Worm (Caenorhabditis elegans): Measurements from ENCODE around the gene dyf-18.

Gene dyf-18

ce11 chrIV:11801078-11801477 is at the start of gene dyf-18:
Gene dyf-18, minus strand, starts transcription at chrIV:11801178.
- TF ChIP-seq D1046.2 (GFP tag; IDR thresholded peaks at IDR 0.05), result no peak
- no peak for TF ChIP-seq nhr-10 (tag; optimal IDR thresholded peaks at IDR 0.05)
- no peak for TF ChIP-seq nhr-76 (tag; optimal IDR thresholded peaks at IDR 0.05)
- TF ChIP-seq nhr-77 (tag; optimal IDR thresholded peaks at IDR 0.05), result no peak
- TF ChIP-seq unc-62 (GFP tag; optimal IDR thresholded peaks at IDR 0.05 in 1 of 2), result no peak
- TF ChIP-seq unc-62 (tag; optimal IDR thresholded peaks at IDR 0.05), result no peak
- no peak for TF ChIP-seq mxl-3 (GFP tag; optimal IDR thresholded peaks at IDR 0.05)
- TF ChIP-seq Y5F2A.4 (GFP tag; optimal IDR thresholded peaks at IDR 0.05), result no peak
- TF ChIP-seq lin-1 (GFP tag; IDR thresholded peaks at IDR 0.05), result no peak
- TF ChIP-seq hmg-1.1 (GFP tag; IDR thresholded peaks at IDR 0.05), result no peak
- TF ChIP-seq spr-1 (tag; optimal IDR thresholded peaks at IDR 0.05), result no peak
- no peak for TF ChIP-seq zfp-2 (tag; optimal IDR thresholded peaks at IDR 0.05)
- TF ChIP-seq ama-1 (optimal IDR thresholded peaks at IDR 0.05), result no peak
- TF ChIP-seq ceh-32 (tag; optimal IDR thresholded peaks at IDR 0.05; ENCODE audit: poor library complexity), result no peak
- no peak for TF ChIP-seq nhr-42 (GFP tag; IDR thresholded peaks at IDR 0.05)
- no peak for TF ChIP-seq madf-9 (GFP tag; conservative IDR thresholded peaks at IDR 0.05)
- TF ChIP-seq egl-27 (tag; optimal IDR thresholded peaks at IDR 0.05), result no peak
- TF ChIP-seq F44E2.7 (GFP tag; IDR thresholded peaks at IDR 0.05), result no peak
- no peak for TF ChIP-seq dve-1 (tag; optimal IDR thresholded peaks at IDR 0.05; ENCODE audit: insufficient read depth)

DNA sequence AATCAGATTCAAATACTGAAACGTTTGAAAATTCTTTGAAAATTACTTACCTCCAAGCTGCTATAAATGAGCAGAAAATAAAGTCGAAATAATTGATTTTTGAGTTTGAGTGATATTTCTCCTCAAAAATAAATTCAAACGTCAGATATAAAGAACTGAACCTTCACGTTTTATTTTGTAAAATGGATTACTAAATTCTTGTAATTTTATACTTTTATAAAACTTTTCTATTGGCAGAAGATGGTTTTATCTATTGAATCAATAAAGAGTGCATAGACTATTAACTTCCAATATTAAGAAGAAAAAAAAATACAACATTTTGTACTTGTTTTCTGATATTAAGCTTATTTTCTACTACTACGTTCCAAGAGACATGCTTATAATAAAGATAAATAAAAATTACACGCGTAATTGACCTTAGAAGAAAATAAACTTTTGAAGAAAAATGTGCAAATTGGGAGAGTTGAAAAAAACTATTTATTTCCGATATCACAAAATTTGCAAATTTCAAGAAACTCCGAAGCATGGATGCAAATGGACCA is 46.9 kb upstream of the dyf-18 start, which contains the start of the genes F38H4.6 and F38H4.4:
TSS of gene F38H4.6 (minus strand) at position 101 of the 542 bp plus-strand sequence.
TSS of gene F38H4.4 (plus strand) at position 492 of the 542 bp plus-strand sequence.
- no peak for TF ChIP-seq nhr-25 (tag; optimal IDR thresholded peaks at IDR 0.05; ENCODE audit: borderline replicate concordance, insufficient read depth)
- no peak for TF ChIP-seq ztf-11 (tag; optimal IDR thresholded peaks at IDR 0.05)
- no peak for TF ChIP-seq ceh-28 (tag; optimal IDR thresholded peaks at IDR 0.05)
- TF ChIP-seq unc-130 (GFP tag; optimal IDR thresholded peaks at IDR 0.05), result no peak
- no peak for TF ChIP-seq nhr-28 (tag; optimal IDR thresholded peaks at IDR 0.05)
- no peak for TF ChIP-seq madf-9 (GFP tag; conservative IDR thresholded peaks at IDR 0.05)
- TF ChIP-seq nhr-76 (tag; optimal IDR thresholded peaks at IDR 0.05), result no peak
- no peak for TF ChIP-seq zip-11 (GFP tag; IDR thresholded peaks at IDR 0.05)
- TF ChIP-seq lin-39 (tag; optimal IDR thresholded peaks at IDR 0.05), result no peak

ce11 chrIV:11842121-11842520 is 41.1 kb upstream of the dyf-18 start, which contains the start of gene F38H4.3:
Gene F38H4.3, plus strand, starts transcription at chrIV:11842421.
- TF ChIP-seq dmd-8 (GFP tag; IDR thresholded peaks at IDR 0.05), result no peak
- TF ChIP-seq pha-4 (GFP tag; IDR thresholded peaks at IDR 0.05), result no peak
- no peak for TF ChIP-seq pha-4 (tag; optimal IDR thresholded peaks at IDR 0.05)
- TF ChIP-seq mdt-29 (GFP tag; IDR thresholded peaks at IDR 0.05), result no peak
- TF ChIP-seq zfp-3 (GFP tag; conservative IDR thresholded peaks at IDR 0.05), result no peak
- no peak for TF ChIP-seq Y48G9A.11 (GFP tag; IDR thresholded peaks at IDR 0.05)
- no peak for TF ChIP-seq ceh-20 (GFP tag; IDR thresholded peaks at IDR 0.05)
- no peak for TF ChIP-seq ceh-82 (tag; optimal IDR thresholded peaks at IDR 0.05)
- no peak for TF ChIP-seq D1046.2 (GFP tag; IDR thresholded peaks at IDR 0.05)
- no peak for TF ChIP-seq ama-1 (optimal IDR thresholded peaks at IDR 0.05)
- no peak for TF ChIP-seq daf-19 (GFP tag; conservative IDR thresholded peaks at IDR 0.05)

DNA sequence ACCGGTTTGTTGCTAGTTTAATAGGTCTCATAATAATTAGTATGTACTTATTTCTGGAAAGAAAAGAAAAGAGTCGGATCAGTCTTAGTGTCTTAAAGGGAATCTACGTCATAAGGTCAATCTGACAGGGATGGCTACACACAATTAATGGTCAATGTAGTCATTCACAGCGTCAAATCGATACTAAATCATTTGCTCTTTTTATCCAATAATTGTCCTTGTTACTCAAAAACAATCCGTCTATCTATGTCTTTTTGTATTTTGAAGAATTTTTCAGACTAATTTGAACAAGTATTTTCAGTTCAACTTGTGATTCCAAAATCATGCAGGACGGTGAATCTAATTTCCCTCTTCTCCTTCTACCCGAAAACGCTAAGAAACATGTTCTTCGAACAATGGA is 37.7 kb upstream of the dyf-18 start, which contains the start of gene fbxb-3:
TSS of gene fbxb-3 (plus strand) at position 301 of the 400 bp plus-strand sequence.
- TF ChIP-seq fos-1 (tag; optimal IDR thresholded peaks at IDR 0.05) (no peak), dmd-6 (GFP tag; IDR thresholded peaks at IDR 0.05) (no peak), duxl-1 (tag; optimal IDR thresholded peaks at IDR 0.05; ENCODE audit: poor library complexity) (no peak), Y75B8A.6 (GFP tag; IDR thresholded peaks at IDR 0.05) (no peak), zfp-3 (GFP tag; conservative IDR thresholded peaks at IDR 0.05) (no peak)
